Fruit fly (Drosophila melanogaster): Measurements from ENCODE around the gene CG8312.

The CG8312 gene

dm6 chr3R:9590952-9591532 is at the start of gene CG8312, which contains the start of gene bocks:
Gene CG8312 (plus strand): TSS chr3R:9591309.
Gene bocks (minus strand): TSS chr3R:9591002.
- TF ChIP-seq Jra (GFP tag; optimal IDR thresholded peaks at IDR 0.05) (peak; percentile 80), rgr (GFP tag; optimal IDR thresholded peaks at IDR 0.05) (peak; percentile 42), Rel (GFP tag; optimal IDR thresholded peaks at IDR 0.05) (no peak), Rel (tag; optimal IDR thresholded peaks at IDR 0.05) (peak; percentile 48), Sp1 (GFP tag; optimal IDR thresholded peaks at IDR 0.05) (peak; percentile 21), brk (GFP tag; optimal IDR thresholded peaks at IDR 0.05) (no peak), foxo (GFP tag; optimal IDR thresholded peaks at IDR 0.05) (peak in 1 of 2 experiments; percentile 46), sv (GFP tag; optimal IDR thresholded peaks at IDR 0.05) (peak; percentile 27), Hr78 (GFP tag; optimal IDR thresholded peaks at IDR 0.05) (no peak), Vsx2 (GFP tag; optimal IDR thresholded peaks at IDR 0.05; ENCODE audit: partially characterized antibody) (no peak), HLH106 (tag; optimal IDR thresholded peaks at IDR 0.05) (peak; percentile 36), Myc (optimal IDR thresholded peaks at IDR 0.05) (peak; percentile 63), CG9705 (GFP tag; optimal IDR thresholded peaks at IDR 0.05) (peak; percentile 22), fru (GFP tag; optimal IDR thresholded peaks at IDR 0.05) (peak; percentile 65), Hr83 (GFP tag; optimal IDR thresholded peaks at IDR 0.05; ENCODE audit: poor library complexity, severe bottlenecking) (peak; percentile 31), h (GFP tag; optimal IDR thresholded peaks at IDR 0.05) (peak; percentile 53), Hnf4 (GFP tag; optimal IDR thresholded peaks at IDR 0.05) (peak; percentile 78), br (GFP tag; optimal IDR thresholded peaks at IDR 0.05) (peak; percentile 63), usp (GFP tag; optimal IDR thresholded peaks at IDR 0.05) (no peak), dmrt93B (GFP tag; optimal IDR thresholded peaks at IDR 0.05) (no peak), Mio (GFP tag; optimal IDR thresholded peaks at IDR 0.05) (no peak), ey (GFP tag; optimal IDR thresholded peaks at IDR 0.05) (peak; percentile 25), woc (GFP tag; optimal IDR thresholded peaks at IDR 0.05) (no peak), sage (GFP tag; optimal IDR thresholded peaks at IDR 0.05) (no peak)

dm6 chr3R:9543495-9544180 is 47.5 kb upstream of the CG8312 start:
- TF ChIP-seq Hr78 (GFP tag; optimal IDR thresholded peaks at IDR 0.05) (no peak), N (GFP tag; optimal IDR thresholded peaks at IDR 0.05) (peak; percentile 29)

dm6 chr3R:9546808-9547381 is 44.2 kb upstream of the CG8312 start:
- TF ChIP-seq rgr (GFP tag; optimal IDR thresholded peaks at IDR 0.05) (no peak), Dfd (GFP tag; optimal IDR thresholded peaks at IDR 0.05) (peak; percentile 82)

- TF ChIP-seq Myc (optimal IDR thresholded peaks at IDR 0.05) (no peak), lola (GFP tag; optimal IDR thresholded peaks at IDR 0.05) (no peak), Mio (GFP tag; optimal IDR thresholded peaks at IDR 0.05) (no peak), Jra (GFP tag; optimal IDR thresholded peaks at IDR 0.05) (no peak), sage (GFP tag; optimal IDR thresholded peaks at IDR 0.05) (no peak), foxo (GFP tag; optimal IDR thresholded peaks at IDR 0.05) (no peak), tai (GFP tag; optimal IDR thresholded peaks at IDR 0.05) (no peak), Abd-B (GFP tag; optimal IDR thresholded peaks at IDR 0.05) (no peak)
Measured at dm6 chr3R:9548769-9549168, 42.3 kb upstream of the CG8312 start.

- TF ChIP-seq sage (GFP tag; optimal IDR thresholded peaks at IDR 0.05): peak; percentile 66
- TF ChIP-seq HLH106 (tag; optimal IDR thresholded peaks at IDR 0.05): no peak
- peak; percentile 23 for TF ChIP-seq OdsH (GFP tag; optimal IDR thresholded peaks at IDR 0.05)
- TF ChIP-seq rgr (GFP tag; optimal IDR thresholded peaks at IDR 0.05): peak; percentile 10
- peak; percentile 98 for TF ChIP-seq Vsx2 (GFP tag; optimal IDR thresholded peaks at IDR 0.05; ENCODE audit: partially characterized antibody)
- no peak for TF ChIP-seq CrebA (GFP tag; optimal IDR thresholded peaks at IDR 0.05; ENCODE audit: borderline replicate concordance)
- TF ChIP-seq woc (GFP tag; optimal IDR thresholded peaks at IDR 0.05): no peak
- peak; percentile 91 for TF ChIP-seq Hr83 (GFP tag; optimal IDR thresholded peaks at IDR 0.05; ENCODE audit: poor library complexity, severe bottlenecking)
- TF ChIP-seq dl (GFP tag; optimal IDR thresholded peaks at IDR 0.05; ENCODE audit: insufficient read depth in 1 of 2, partially characterized antibody in 2 of 2): peak; percentile 99
- no peak for TF ChIP-seq dmrt93B (GFP tag; optimal IDR thresholded peaks at IDR 0.05)
- peak; percentile 16 for TF ChIP-seq CG32264 (GFP tag; optimal IDR thresholded peaks at IDR 0.05)
- TF ChIP-seq Rel (GFP tag; optimal IDR thresholded peaks at IDR 0.05): peak; percentile 64
- TF ChIP-seq Rel (tag; optimal IDR thresholded peaks at IDR 0.05): no peak
- peak; percentile 70 for TF ChIP-seq Hnf4 (GFP tag; optimal IDR thresholded peaks at IDR 0.05)
- peak; percentile 26 for TF ChIP-seq br (GFP tag; optimal IDR thresholded peaks at IDR 0.05)
- TF ChIP-seq Dif (GFP tag; optimal IDR thresholded peaks at IDR 0.05; ENCODE audit: partially characterized antibody): peak; percentile 100
- no peak for TF ChIP-seq ey (GFP tag; optimal IDR thresholded peaks at IDR 0.05)
- peak; percentile 30 for TF ChIP-seq h (GFP tag; optimal IDR thresholded peaks at IDR 0.05)
- TF ChIP-seq Jra (GFP tag; optimal IDR thresholded peaks at IDR 0.05): peak; percentile 31
- peak; percentile 56 for TF ChIP-seq N (GFP tag; optimal IDR thresholded peaks at IDR 0.05)
- no peak for TF ChIP-seq psq (GFP tag; optimal IDR thresholded peaks at IDR 0.05)
- TF ChIP-seq brk (GFP tag; optimal IDR thresholded peaks at IDR 0.05): peak; percentile 24
- no peak for TF ChIP-seq sv (GFP tag; optimal IDR thresholded peaks at IDR 0.05)
- no peak for TF ChIP-seq GATAd (GFP tag; optimal IDR thresholded peaks at IDR 0.05)
Measured at dm6 chr3R:9550265-9551012, 40.7 kb upstream of the CG8312 start.

Measured in whole organism, wandering third instar larva.